Worm (Caenorhabditis elegans) whole organism, L4 larva: ENCODE measurements around the gene str-204.

ENCODE experiments used
- D1046.2 ChIP-seq: fragments of 200-800 bp; sonication (Bioruptor generic); IDR thresholded peaks from 2 replicates; pipeline ENCODE4 v1.3.6; 2022; ENCODE audit warnings: missing genetic modification characterization, missing compliant biosample characterization
- F26F4.8 ChIP-seq: fragments of 200-800 bp; sonication (Bioruptor generic); conservative IDR thresholded peaks from 2 replicates; pipeline ENCODE4 v1.3.6; 2022; ENCODE audit warnings: missing genetic modification characterization, missing compliant biosample characterization
- F44E2.7 ChIP-seq: fragments of 200-800 bp; sonication (Bioruptor generic); IDR thresholded peaks from 2 replicates; pipeline ENCODE4 v2.1.2; 2022; ENCODE audit warnings: missing genetic modification characterization, missing compliant biosample characterization
- R02D3.7 ChIP-seq: fragments of 150-350 bp; sonication (generic microtip); optimal IDR thresholded peaks from 3 replicates; lab custom pipeline; 2014; ENCODE audit warnings: missing biosample characterization, missing genetic modification characterization
- Y105C5A.15 ChIP-seq: fragments of 200-800 bp; sonication (Bioruptor generic); IDR thresholded peaks from 2 replicates; pipeline ENCODE4 v1.3.6; 2022; ENCODE audit warnings: missing genetic modification characterization, missing compliant biosample characterization
- ZK337.2 ChIP-seq: fragments of 200-800 bp; sonication (Bioruptor generic); IDR thresholded peaks from 2 replicates; pipeline ENCODE4 v1.3.6; 2022; ENCODE audit warnings: missing genetic modification reagents, missing genetic modification characterization, missing compliant biosample characterization
- aha-1 ChIP-seq: fragments of 150-350 bp; peaks from one replicate; lab custom pipeline; 2014; ENCODE audit warnings: missing biosample characterization, missing genetic modification characterization
- ceh-20 ChIP-seq: fragments of 200-800 bp; sonication (Bioruptor generic); IDR thresholded peaks from 2 replicates; pipeline ENCODE4 v1.3.6; 2022; ENCODE audit warnings: missing genetic modification reagents, missing genetic modification characterization, missing compliant biosample characterization
- ceh-32 ChIP-seq: sonication (generic microtip); optimal IDR thresholded peaks from 2 replicates; lab custom pipeline; 2016; ENCODE audit warnings: mild to moderate bottlenecking, missing genetic modification characterization, missing compliant biosample characterization; ENCODE audit not compliant: poor library complexity
- ceh-62 ChIP-seq: sonication (generic microtip); optimal IDR thresholded peaks from 2 replicates; lab custom pipeline; 2017; ENCODE audit warnings: missing biosample characterization, missing genetic modification characterization
- ctbp-1 ChIP-seq: fragments of 200-800 bp; sonication (Bioruptor generic); IDR thresholded peaks from 2 replicates; pipeline ENCODE4 v1.3.6; 2022; ENCODE audit warnings: missing genetic modification reagents, missing genetic modification characterization, missing compliant biosample characterization
- daf-16 ChIP-seq, 3 experiments: sonication (generic microtip); optimal IDR thresholded peaks; 2 replicates each; lab custom pipeline; 2016 to 2017; ENCODE audit warnings: missing genetic modification characterization in 3 of 3, missing genetic modification reagents in 3 of 3, mild to moderate bottlenecking in 2 of 3, missing compliant biosample characterization in 2 of 3, missing biosample characterization in 1 of 3, moderate library complexity in 1 of 3
- dmd-6 ChIP-seq: fragments of 200-800 bp; sonication (Bioruptor generic); IDR thresholded peaks from 2 replicates; pipeline ENCODE4 v1.3.6; 2022; ENCODE audit warnings: missing genetic modification reagents, missing genetic modification characterization, missing compliant biosample characterization
- dpl-1 ChIP-seq: fragments of 150-350 bp; optimal IDR thresholded peaks from 2 replicates; lab custom pipeline; 2014; ENCODE audit warnings: missing biosample characterization, missing genetic modification reagents, missing genetic modification characterization
- duxl-1 ChIP-seq: sonication (generic microtip); optimal IDR thresholded peaks from 2 replicates; lab custom pipeline; 2016; ENCODE audit warnings: mild to moderate bottlenecking, missing genetic modification characterization, moderate library complexity, missing compliant biosample characterization; ENCODE audit not compliant: poor library complexity
- dve-1 ChIP-seq: sonication (generic microtip); optimal IDR thresholded peaks from 2 replicates; lab custom pipeline; 2017; ENCODE audit warnings: antibody characterized with exemption, mild to moderate bottlenecking, missing genetic modification characterization, missing compliant biosample characterization; ENCODE audit not compliant: insufficient read depth
- egl-43 ChIP-seq: fragments of 200-800 bp; sonication (Bioruptor generic); IDR thresholded peaks from 2 replicates; pipeline ENCODE4 v1.3.6; 2022; ENCODE audit warnings: missing genetic modification reagents, missing genetic modification characterization, missing compliant biosample characterization
- fkh-10 ChIP-seq: fragments of 150-350 bp; optimal IDR thresholded peaks from 2 replicates; lab custom pipeline; 2014; ENCODE audit warnings: missing biosample characterization, missing genetic modification reagents, missing genetic modification characterization
- gei-8 ChIP-seq: fragments of 200-800 bp; sonication (Bioruptor generic); optimal IDR thresholded peaks from 2 replicates; lab custom pipeline; 2018; ENCODE audit warnings: mild to moderate bottlenecking, missing genetic modification characterization, missing compliant biosample characterization
- hif-1 ChIP-seq, 2 experiments: sonication (generic microtip); optimal IDR thresholded peaks; 2 replicates each; lab custom pipeline; 2016 to 2017; ENCODE audit warnings: missing compliant biosample characterization in 2 of 2, missing genetic modification characterization in 2 of 2, missing genetic modification reagents in 2 of 2, missing genotype in 2 of 2, mild to moderate bottlenecking in 1 of 2
- hlh-11 ChIP-seq: fragments of 200-800 bp; sonication (Bioruptor generic); optimal IDR thresholded peaks from 2 replicates; lab custom pipeline; 2018; ENCODE audit warnings: mild to moderate bottlenecking, missing genetic modification characterization, missing compliant biosample characterization
- hlh-30 ChIP-seq: sonication (generic microtip); optimal IDR thresholded peaks from 2 replicates; lab custom pipeline; 2017; ENCODE audit warnings: antibody characterized with exemption, mild to moderate bottlenecking, missing genetic modification characterization, missing compliant biosample characterization; ENCODE audit not compliant: insufficient read depth
- jun-1 ChIP-seq: fragments of 150-350 bp; optimal IDR thresholded peaks from 2 replicates; lab custom pipeline; 2014; ENCODE audit warnings: missing biosample characterization, missing genetic modification reagents, missing genetic modification characterization
- lim-7 ChIP-seq: fragments of 200-800 bp; sonication (Bioruptor generic); IDR thresholded peaks from 2 replicates; pipeline ENCODE4 v1.3.6; 2022; ENCODE audit warnings: missing genetic modification characterization, missing compliant biosample characterization
- lin-15B ChIP-seq: fragments of 150-350 bp; sonication (generic microtip); optimal IDR thresholded peaks from 3 replicates; lab custom pipeline; 2014; ENCODE audit warnings: missing biosample characterization, missing genetic modification characterization
- lin-29 ChIP-seq: fragments of 200-800 bp; sonication (Bioruptor generic); IDR thresholded peaks from 2 replicates; pipeline ENCODE4 v1.3.6; 2022; ENCODE audit warnings: missing genetic modification reagents, missing genetic modification characterization, missing compliant biosample characterization
- lin-38 ChIP-seq: fragments of 200-800 bp; sonication (Bioruptor generic); IDR thresholded peaks from 2 replicates; pipeline ENCODE4 v1.3.6; 2022; ENCODE audit warnings: missing genetic modification reagents, missing genetic modification characterization, missing compliant biosample characterization
- lir-3 ChIP-seq: sonication (generic microtip); optimal IDR thresholded peaks from 2 replicates; lab custom pipeline; 2016; ENCODE audit warnings: mild to moderate bottlenecking, missing genetic modification characterization, missing compliant biosample characterization
- madf-5 ChIP-seq, 2 experiments: fragments of 200-800 bp; sonication (Bioruptor generic); IDR thresholded peaks; 2 replicates each; pipeline ENCODE4 v1.3.6; 2022; ENCODE audit warnings: missing compliant biosample characterization in 2 of 2, missing genetic modification characterization in 2 of 2
- madf-9 ChIP-seq: fragments of 200-800 bp; sonication (Bioruptor generic); conservative IDR thresholded peaks from 2 replicates; pipeline ENCODE4 v1.3.6; 2022; ENCODE audit warnings: missing genetic modification reagents, missing genetic modification characterization, missing compliant biosample characterization
- mdl-1 ChIP-seq, 2 experiments: fragments of 150-350 bp in 1 of 2; sonication (generic microtip) in 1 of 2; optimal IDR thresholded peaks; 2 replicates each; lab custom pipeline; 2014 to 2017; ENCODE audit warnings: missing biosample characterization in 2 of 2, missing genetic modification characterization in 2 of 2
- mdt-29 ChIP-seq: fragments of 200-800 bp; sonication (Bioruptor generic); IDR thresholded peaks from 2 replicates; pipeline ENCODE4 v1.3.6; 2022; ENCODE audit warnings: missing genetic modification reagents, missing genetic modification characterization, missing compliant biosample characterization
- mes-2 ChIP-seq: sonication (generic microtip); optimal IDR thresholded peaks from 2 replicates; lab custom pipeline; 2016; ENCODE audit warnings: missing genotype, mild to moderate bottlenecking, missing genetic modification characterization, missing compliant biosample characterization; ENCODE audit not compliant: poor library complexity, severe bottlenecking
- mxl-2 ChIP-seq: fragments of 200-800 bp; sonication (Bioruptor generic); conservative IDR thresholded peaks from 2 replicates; pipeline ENCODE4 v1.3.6; 2022; ENCODE audit warnings: missing genetic modification reagents, missing genetic modification characterization, missing compliant biosample characterization
- nhr-102 ChIP-seq: sonication (generic microtip); optimal IDR thresholded peaks from 2 replicates; lab custom pipeline; 2016; ENCODE audit warnings: mild to moderate bottlenecking, missing genetic modification characterization, moderate library complexity, missing compliant biosample characterization
- nhr-11 ChIP-seq: fragments of 150-350 bp; optimal IDR thresholded peaks from 2 replicates; lab custom pipeline; 2014; ENCODE audit warnings: missing biosample characterization, missing genetic modification characterization
- nhr-237 ChIP-seq: sonication (generic microtip); optimal IDR thresholded peaks from 2 replicates; lab custom pipeline; 2017; ENCODE audit warnings: missing biosample characterization, missing genetic modification characterization
- nhr-41 ChIP-seq: fragments of 200-800 bp; sonication (Bioruptor generic); IDR thresholded peaks from 2 replicates; pipeline ENCODE4 v1.3.6; 2022; ENCODE audit warnings: missing genetic modification reagents, missing genetic modification characterization, missing compliant biosample characterization
- nhr-6 ChIP-seq: fragments of 150-350 bp; optimal IDR thresholded peaks from 2 replicates; lab custom pipeline; 2014; ENCODE audit warnings: missing biosample characterization, missing genetic modification characterization
- nhr-77 ChIP-seq: fragments of 150-350 bp; optimal IDR thresholded peaks from 2 replicates; lab custom pipeline; 2014; ENCODE audit warnings: missing biosample characterization, missing genetic modification characterization
- pha-4 ChIP-seq, 2 experiments: fragments of 150-350 bp in 1 of 2; fragments of 200-800 bp in 1 of 2; sonication (Bioruptor generic) in 1 of 2; IDR thresholded peaks in 1 of 2; optimal IDR thresholded peaks in 1 of 2; 2 replicates each; pipeline versions ENCODE4 v1.3.6 to Lab custom; 2014 to 2022; ENCODE audit warnings: missing genetic modification characterization in 2 of 2, missing genetic modification reagents in 2 of 2, missing biosample characterization in 1 of 2, missing compliant biosample characterization in 1 of 2
- pqm-1 ChIP-seq: sonication (generic microtip); optimal IDR thresholded peaks from 2 replicates; lab custom pipeline; 2017; ENCODE audit warnings: missing biosample characterization, missing genetic modification characterization
- snpc-1.2 ChIP-seq: fragments of 200-800 bp; sonication (Bioruptor generic); IDR thresholded peaks from 2 replicates; pipeline ENCODE4 v1.3.6; 2022; ENCODE audit warnings: missing genetic modification reagents, missing genetic modification characterization, missing compliant biosample characterization
- snpc-4 ChIP-seq: fragments of 150-350 bp; optimal IDR thresholded peaks from 2 replicates; lab custom pipeline; 2014; ENCODE audit warnings: missing biosample characterization, missing genetic modification characterization
- spr-1 ChIP-seq: sonication (generic microtip); optimal IDR thresholded peaks from 2 replicates; lab custom pipeline; 2016; ENCODE audit warnings: mild to moderate bottlenecking, missing genetic modification characterization, missing compliant biosample characterization
- spr-3 ChIP-seq: fragments of 200-800 bp; sonication (Bioruptor generic); optimal IDR thresholded peaks from 2 replicates; lab custom pipeline; 2018; ENCODE audit warnings: mild to moderate bottlenecking, missing genetic modification characterization, missing compliant biosample characterization
- unc-62 ChIP-seq, 3 experiments: fragments of 150-350 bp in 1 of 3; sonication (generic microtip); optimal IDR thresholded peaks in 2 of 3; peaks in 1 of 3; 1 replicate in 1 of 3; 2 replicates in 2 of 3; lab custom pipeline; 2014 to 2017; ENCODE audit warnings: missing biosample characterization in 3 of 3, missing genetic modification characterization in 3 of 3, missing genetic modification reagents in 3 of 3, missing genotype in 1 of 3
- zip-2 ChIP-seq: fragments of 150-350 bp; optimal IDR thresholded peaks from 2 replicates; lab custom pipeline; 2014; ENCODE audit warnings: missing biosample characterization, missing genetic modification characterization

Gene str-204

DNA sequence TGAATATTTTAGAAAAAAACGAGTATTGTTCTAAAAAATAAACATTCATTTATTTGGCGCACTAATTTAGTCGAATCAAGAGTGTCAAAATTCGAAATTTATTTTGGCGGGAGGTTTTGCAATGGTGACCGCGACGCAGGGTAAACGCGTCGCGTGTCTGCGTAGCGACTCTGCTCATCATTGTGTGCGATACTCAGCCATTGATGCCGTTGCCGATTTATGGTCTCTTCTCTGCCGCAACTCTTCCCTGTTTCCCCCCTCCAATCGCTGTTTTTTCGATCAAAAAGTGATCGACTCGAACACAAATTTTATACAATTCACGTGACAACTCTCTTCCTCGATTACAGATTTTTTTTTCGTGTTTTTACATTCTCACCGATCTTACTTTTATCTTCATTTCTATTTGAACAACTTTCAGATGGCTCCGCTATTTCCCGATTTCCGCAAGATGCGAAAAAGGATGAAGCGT, 37.0 kb downstream of the str-204 start, which contains the start of gene F09G2.2 (continued):
- TF ChIP-seq lin-29 (GFP tag; lab: Robert Waterston, UW) (peak; percentile 80; the same call in 1 of the 2 replicates), Y105C5A.15 (no peak), hif-1 (tag; optimal IDR thresholded peaks at IDR 0.05; lab: Kevin White, UChicago) (peak in 1 of 2 experiments; percentile 78), ctbp-1 (GFP tag; lab: Robert Waterston, UW) (peak; percentile 74), snpc-4 (tag; lab: Kevin White, UChicago) (peak; percentile 24), snpc-1.2 (peak; percentile 53; the same call in 1 of the 2 replicates), mxl-2 (GFP tag; lab: Robert Waterston, UW) (0 out of 2 replicates have a peak, but pooled peaks have one; percentile 36), D1046.2 (GFP tag; lab: Robert Waterston, UW) (0 out of 2 replicates have a peak, but pooled peaks have one; percentile 44), duxl-1 (peak; percentile 77), lim-7 (GFP tag; lab: Robert Waterston, UW) (no peak), hlh-30 (peak; percentile 83), nhr-77 (tag; lab: Kevin White, UChicago) (peak; percentile 92), hlh-11 (tag; lab: Kevin White, UChicago) (peak; percentile 94), unc-62 (GFP tag; optimal IDR thresholded peaks at IDR 0.05 in 1 of 2; lab: Kevin White, UChicago) (peak in 1 of 2 experiments; percentile 98), unc-62 (tag; optimal IDR thresholded peaks at IDR 0.05; lab: Kevin White, UChicago) (no peak), R02D3.7 (tag; lab: Kevin White, UChicago) (no peak), spr-3 (GFP tag; lab: Kevin White, UChicago) (peak; percentile 46), spr-1 (peak; percentile 56), lin-38 (GFP tag; lab: Robert Waterston, UW) (peak; percentile 87), dpl-1 (peak; percentile 94), lir-3 (no peak), aha-1 (tag; lab: Kevin White, UChicago) (peak; percentile 99), nhr-11 (peak; percentile 92), ceh-32 (tag; lab: Kevin White, UChicago) (no peak), nhr-41 (no peak), pha-4 (GFP tag; IDR thresholded peaks at IDR 0.05; lab: Robert Waterston, UW) (peak; percentile 78; the same call in 1 of the 2 replicates), pha-4 (tag; optimal IDR thresholded peaks at IDR 0.05; lab: Kevin White, UChicago) (no peak), madf-5 (GFP tag; IDR thresholded peaks at IDR 0.05; lab: Robert Waterston, UW) (no peak), madf-9 (GFP tag; lab: Robert Waterston, UW) (peak; percentile 73), lin-15B (tag; lab: Kevin White, UChicago) (peak; percentile 28), ceh-20 (GFP tag; lab: Robert Waterston, UW) (peak; percentile 88), ceh-62 (tag; lab: Kevin White, UChicago) (no peak), nhr-102 (tag; lab: Kevin White, UChicago) (peak; percentile 80), mdt-29 (GFP tag; lab: Robert Waterston, UW) (0 out of 2 replicates have a peak, but pooled peaks have one; percentile 30), pqm-1 (no peak), daf-16 (GFP tag; optimal IDR thresholded peaks at IDR 0.05; lab: Kevin White, UChicago) (peak; percentile 52 to 69), daf-16 (tag; optimal IDR thresholded peaks at IDR 0.05; lab: Kevin White, UChicago) (peak; percentile 83), F26F4.8 (GFP tag; lab: Robert Waterston, UW) (no peak), nhr-6 (tag; lab: Kevin White, UChicago) (peak; percentile 83), zip-2 (tag; lab: Kevin White, UChicago) (peak; percentile 49), nhr-237 (no peak), gei-8 (GFP tag; lab: Kevin White, UChicago) (no peak), jun-1 (tag; lab: Kevin White, UChicago) (peak; percentile 76), mdl-1 (tag; optimal IDR thresholded peaks at IDR 0.05; lab: Kevin White, UChicago) (peak in 1 of 2 experiments; percentile 65), F44E2.7 (GFP tag; lab: Robert Waterston, UW) (no peak), mes-2 (tag; lab: Kevin White, UChicago) (peak; percentile 91), ZK337.2 (no peak), dve-1 (tag; lab: Kevin White, UChicago) (peak; percentile 97), dmd-6 (GFP tag; lab: Robert Waterston, UW) (peak; percentile 97), egl-43 (GFP tag; lab: Robert Waterston, UW) (peak; percentile 32; the same call in 1 of the 2 replicates), fkh-10 (GFP tag; lab: Kevin White, UChicago) (peak; percentile 70)
